Worm (Caenorhabditis elegans) whole organism, L4 larva: Measurements from ENCODE around the gene lgc-55.

Experiments used
- F10B5.3 ChIP-seq: sonication (generic microtip); optimal IDR thresholded peaks from 2 replicates; lab custom pipeline; 2016; ENCODE audit warnings: mild to moderate bottlenecking, missing genetic modification characterization, missing compliant biosample characterization
- F26F4.8 ChIP-seq: fragments of 200-800 bp; sonication (Bioruptor generic); conservative IDR thresholded peaks from 2 replicates; pipeline ENCODE4 v1.3.6; 2022; ENCODE audit warnings: missing genetic modification characterization, missing compliant biosample characterization
- F44E2.7 ChIP-seq: fragments of 200-800 bp; sonication (Bioruptor generic); IDR thresholded peaks from 2 replicates; pipeline ENCODE4 v2.1.2; 2022; ENCODE audit warnings: missing genetic modification characterization, missing compliant biosample characterization
- R02D3.7 ChIP-seq: fragments of 150-350 bp; sonication (generic microtip); optimal IDR thresholded peaks from 3 replicates; lab custom pipeline; 2014; ENCODE audit warnings: missing biosample characterization, missing genetic modification characterization
- Y105C5A.15 ChIP-seq: fragments of 200-800 bp; sonication (Bioruptor generic); IDR thresholded peaks from 2 replicates; pipeline ENCODE4 v1.3.6; 2022; ENCODE audit warnings: missing genetic modification characterization, missing compliant biosample characterization
- Y48G9A.11 ChIP-seq: fragments of 200-800 bp; sonication (Bioruptor generic); IDR thresholded peaks from 2 replicates; pipeline ENCODE4 v1.3.6; 2022; ENCODE audit warnings: missing genetic modification reagents, missing genetic modification characterization, missing compliant biosample characterization
- ZK337.2 ChIP-seq: fragments of 200-800 bp; sonication (Bioruptor generic); IDR thresholded peaks from 2 replicates; pipeline ENCODE4 v1.3.6; 2022; ENCODE audit warnings: missing genetic modification reagents, missing genetic modification characterization, missing compliant biosample characterization
- ZK546.5 ChIP-seq, 2 experiments: sonication (generic microtip); optimal IDR thresholded peaks; 2 replicates each; lab custom pipeline; 2017; ENCODE audit warnings: missing biosample characterization in 2 of 2, missing genetic modification characterization in 2 of 2
- aha-1 ChIP-seq: fragments of 150-350 bp; peaks from one replicate; lab custom pipeline; 2014; ENCODE audit warnings: missing biosample characterization, missing genetic modification characterization
- aly-2 ChIP-seq: sonication (generic microtip); optimal IDR thresholded peaks from 2 replicates; lab custom pipeline; 2018; ENCODE audit warnings: missing biosample characterization, missing genetic modification characterization
- ama-1 ChIP-seq: fragments of 150-350 bp; optimal IDR thresholded peaks from 2 replicates; lab custom pipeline; 2014; ENCODE audit warnings: inconsistent platforms, mixed read lengths
- arid-1 ChIP-seq: fragments of 200-800 bp; sonication (Bioruptor generic); conservative IDR thresholded peaks from 2 replicates; pipeline ENCODE4 v1.3.6; 2022; ENCODE audit warnings: missing genetic modification reagents, missing genetic modification characterization, missing compliant biosample characterization
- ceh-20 ChIP-seq: fragments of 200-800 bp; sonication (Bioruptor generic); IDR thresholded peaks from 2 replicates; pipeline ENCODE4 v1.3.6; 2022; ENCODE audit warnings: missing genetic modification reagents, missing genetic modification characterization, missing compliant biosample characterization
- ceh-32 ChIP-seq: sonication (generic microtip); optimal IDR thresholded peaks from 2 replicates; lab custom pipeline; 2016; ENCODE audit warnings: mild to moderate bottlenecking, missing genetic modification characterization, missing compliant biosample characterization; ENCODE audit not compliant: poor library complexity
- ceh-44 ChIP-seq: fragments of 200-800 bp; sonication (Bioruptor generic); IDR thresholded peaks from 2 replicates; pipeline ENCODE4 v1.3.6; 2022; ENCODE audit warnings: missing genetic modification reagents, missing genetic modification characterization, missing compliant biosample characterization
- ceh-82 ChIP-seq: sonication (generic microtip); optimal IDR thresholded peaks from 2 replicates; lab custom pipeline; 2017; ENCODE audit warnings: missing biosample characterization, missing genetic modification characterization
- ces-1 ChIP-seq: fragments of 150-350 bp; sonication (generic microtip); optimal IDR thresholded peaks from 4 replicates; lab custom pipeline; 2014; ENCODE audit warnings: missing biosample characterization, missing genetic modification reagents, missing genetic modification characterization
- ctbp-1 ChIP-seq: fragments of 200-800 bp; sonication (Bioruptor generic); IDR thresholded peaks from 2 replicates; pipeline ENCODE4 v1.3.6; 2022; ENCODE audit warnings: missing genetic modification reagents, missing genetic modification characterization, missing compliant biosample characterization
- daf-16 ChIP-seq, 3 experiments: sonication (generic microtip); optimal IDR thresholded peaks; 2 replicates each; lab custom pipeline; 2016 to 2017; ENCODE audit warnings: missing genetic modification characterization in 3 of 3, missing genetic modification reagents in 3 of 3, mild to moderate bottlenecking in 2 of 3, missing compliant biosample characterization in 2 of 3, missing biosample characterization in 1 of 3, moderate library complexity in 1 of 3
- dmd-8 ChIP-seq: fragments of 200-800 bp; sonication (Bioruptor generic); IDR thresholded peaks from 2 replicates; pipeline ENCODE4 v1.3.6; 2022; ENCODE audit warnings: missing genetic modification characterization, missing compliant biosample characterization
- fkh-10 ChIP-seq: fragments of 150-350 bp; optimal IDR thresholded peaks from 2 replicates; lab custom pipeline; 2014; ENCODE audit warnings: missing biosample characterization, missing genetic modification reagents, missing genetic modification characterization
- fos-1 ChIP-seq: fragments of 150-350 bp; optimal IDR thresholded peaks from 2 replicates; lab custom pipeline; 2014; ENCODE audit warnings: missing biosample characterization, missing genetic modification characterization
- hlh-11 ChIP-seq: fragments of 200-800 bp; sonication (Bioruptor generic); optimal IDR thresholded peaks from 2 replicates; lab custom pipeline; 2018; ENCODE audit warnings: mild to moderate bottlenecking, missing genetic modification characterization, missing compliant biosample characterization
- hmg-1.1 ChIP-seq: fragments of 200-800 bp; sonication (Bioruptor generic); IDR thresholded peaks from 2 replicates; pipeline ENCODE4 v1.3.6; 2022; ENCODE audit warnings: missing genetic modification reagents, missing genetic modification characterization, missing compliant biosample characterization
- jun-1 ChIP-seq: fragments of 150-350 bp; optimal IDR thresholded peaks from 2 replicates; lab custom pipeline; 2014; ENCODE audit warnings: missing biosample characterization, missing genetic modification reagents, missing genetic modification characterization
- lin-1 ChIP-seq: fragments of 200-800 bp; sonication (Bioruptor generic); IDR thresholded peaks from 2 replicates; pipeline ENCODE4 v1.3.6; 2022; ENCODE audit warnings: missing genetic modification reagents, missing genetic modification characterization, missing compliant biosample characterization
- lin-13 ChIP-seq: fragments of 150-350 bp; optimal IDR thresholded peaks from 2 replicates; lab custom pipeline; 2014; ENCODE audit warnings: missing biosample characterization, missing genetic modification reagents, missing genetic modification characterization
- lin-15B ChIP-seq: fragments of 150-350 bp; sonication (generic microtip); optimal IDR thresholded peaks from 3 replicates; lab custom pipeline; 2014; ENCODE audit warnings: missing biosample characterization, missing genetic modification characterization
- lin-29 ChIP-seq: fragments of 200-800 bp; sonication (Bioruptor generic); IDR thresholded peaks from 2 replicates; pipeline ENCODE4 v1.3.6; 2022; ENCODE audit warnings: missing genetic modification reagents, missing genetic modification characterization, missing compliant biosample characterization
- lin-39 ChIP-seq: fragments of 150-350 bp; optimal IDR thresholded peaks from 2 replicates; lab custom pipeline; 2014; ENCODE audit warnings: missing biosample characterization, missing genetic modification reagents, missing genetic modification characterization
- lir-3 ChIP-seq: sonication (generic microtip); optimal IDR thresholded peaks from 2 replicates; lab custom pipeline; 2016; ENCODE audit warnings: mild to moderate bottlenecking, missing genetic modification characterization, missing compliant biosample characterization
- lsy-2 ChIP-seq, 2 experiments: fragments of 150-350 bp in 1 of 2; sonication (generic microtip) in 1 of 2; optimal IDR thresholded peaks; 2 replicates each; lab custom pipeline; 2014 to 2017; ENCODE audit warnings: missing biosample characterization in 2 of 2, missing genetic modification characterization in 2 of 2
- madf-9 ChIP-seq: fragments of 200-800 bp; sonication (Bioruptor generic); conservative IDR thresholded peaks from 2 replicates; pipeline ENCODE4 v1.3.6; 2022; ENCODE audit warnings: missing genetic modification reagents, missing genetic modification characterization, missing compliant biosample characterization
- mdl-1 ChIP-seq, 2 experiments: fragments of 150-350 bp in 1 of 2; sonication (generic microtip) in 1 of 2; optimal IDR thresholded peaks; 2 replicates each; lab custom pipeline; 2014 to 2017; ENCODE audit warnings: missing biosample characterization in 2 of 2, missing genetic modification characterization in 2 of 2
- mep-1 ChIP-seq: fragments of 150-350 bp; sonication (generic microtip); optimal IDR thresholded peaks from 3 replicates; lab custom pipeline; 2014; ENCODE audit warnings: missing biosample characterization, missing genetic modification characterization
- nhr-10 ChIP-seq: fragments of 150-350 bp; optimal IDR thresholded peaks from 2 replicates; lab custom pipeline; 2014; ENCODE audit warnings: missing biosample characterization, missing genetic modification characterization
- nhr-102 ChIP-seq: sonication (generic microtip); optimal IDR thresholded peaks from 2 replicates; lab custom pipeline; 2016; ENCODE audit warnings: mild to moderate bottlenecking, missing genetic modification characterization, moderate library complexity, missing compliant biosample characterization
- nhr-42 ChIP-seq: fragments of 200-800 bp; sonication (Bioruptor generic); IDR thresholded peaks from 2 replicates; pipeline ENCODE4 v1.3.6; 2022; ENCODE audit warnings: missing genetic modification characterization, missing compliant biosample characterization
- nhr-48 ChIP-seq: sonication (generic microtip); optimal IDR thresholded peaks from 2 replicates; lab custom pipeline; 2016; ENCODE audit warnings: mild to moderate bottlenecking, missing genetic modification characterization, missing compliant biosample characterization
- nhr-77 ChIP-seq: fragments of 150-350 bp; optimal IDR thresholded peaks from 2 replicates; lab custom pipeline; 2014; ENCODE audit warnings: missing biosample characterization, missing genetic modification characterization
- php-3 ChIP-seq: fragments of 200-800 bp; sonication (Bioruptor generic); IDR thresholded peaks from 2 replicates; pipeline ENCODE4 v1.3.6; 2022; ENCODE audit warnings: missing genetic modification reagents, missing genetic modification characterization, missing compliant biosample characterization
- pqm-1 ChIP-seq: sonication (generic microtip); optimal IDR thresholded peaks from 2 replicates; lab custom pipeline; 2017; ENCODE audit warnings: missing biosample characterization, missing genetic modification characterization
- rbr-2 ChIP-seq: sonication (generic microtip); optimal IDR thresholded peaks from 2 replicates; lab custom pipeline; 2016; ENCODE audit warnings: missing genotype, missing genetic modification characterization, missing compliant biosample characterization
- sdz-12 ChIP-seq: fragments of 200-800 bp; sonication (Bioruptor generic); optimal IDR thresholded peaks from 2 replicates; lab custom pipeline; 2018; ENCODE audit warnings: mild to moderate bottlenecking, missing genetic modification characterization, missing compliant biosample characterization
- snpc-1.2 ChIP-seq: fragments of 200-800 bp; sonication (Bioruptor generic); IDR thresholded peaks from 2 replicates; pipeline ENCODE4 v1.3.6; 2022; ENCODE audit warnings: missing genetic modification reagents, missing genetic modification characterization, missing compliant biosample characterization
- snpc-4 ChIP-seq: fragments of 150-350 bp; optimal IDR thresholded peaks from 2 replicates; lab custom pipeline; 2014; ENCODE audit warnings: missing biosample characterization, missing genetic modification characterization
- unc-39 ChIP-seq: sonication (generic microtip); optimal IDR thresholded peaks from 2 replicates; lab custom pipeline; 2017; ENCODE audit warnings: missing biosample characterization, missing genetic modification characterization
- unc-62 ChIP-seq, 3 experiments: fragments of 150-350 bp in 1 of 3; sonication (generic microtip); optimal IDR thresholded peaks in 2 of 3; peaks in 1 of 3; 1 replicate in 1 of 3; 2 replicates in 2 of 3; lab custom pipeline; 2014 to 2017; ENCODE audit warnings: missing biosample characterization in 3 of 3, missing genetic modification characterization in 3 of 3, missing genetic modification reagents in 3 of 3, missing genotype in 1 of 3
- vab-7 ChIP-seq: fragments of 200-800 bp; sonication (Bioruptor generic); IDR thresholded peaks from 2 replicates; pipeline ENCODE4 v1.3.6; 2022; ENCODE audit warnings: missing genetic modification reagents, missing genetic modification characterization, missing compliant biosample characterization
- zfp-2 ChIP-seq: sonication (generic microtip); optimal IDR thresholded peaks from 2 replicates; lab custom pipeline; 2016; ENCODE audit warnings: mild to moderate bottlenecking, missing genetic modification characterization, missing compliant biosample characterization
- zip-2 ChIP-seq: fragments of 150-350 bp; optimal IDR thresholded peaks from 2 replicates; lab custom pipeline; 2014; ENCODE audit warnings: missing biosample characterization, missing genetic modification characterization
- ztf-11 ChIP-seq: fragments of 150-350 bp; optimal IDR thresholded peaks from 2 replicates; lab custom pipeline; 2014; ENCODE audit warnings: missing biosample characterization, missing genetic modification characterization

lgc-55 gene

DNA sequence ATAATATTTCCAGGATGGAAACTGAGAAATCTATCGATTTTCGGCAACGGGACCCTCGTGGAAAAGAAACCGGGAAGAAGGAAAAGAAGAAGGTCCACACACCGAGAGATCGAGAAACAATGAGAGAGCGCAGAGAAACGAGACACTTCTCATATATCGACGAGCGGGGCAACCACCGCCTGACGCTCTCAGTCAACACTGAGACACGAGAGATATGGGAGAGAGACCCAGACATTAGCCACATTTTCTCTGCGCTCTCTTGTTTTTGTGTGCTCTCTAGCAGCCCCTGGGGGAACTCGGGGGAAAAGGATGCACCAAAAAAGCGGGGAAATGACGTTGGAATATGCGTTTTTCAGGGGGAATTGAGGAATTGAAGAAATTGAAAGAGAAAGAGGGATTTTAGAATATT lies 17.1 kb upstream of the lgc-55 start:
- no peak for TF ChIP-seq R02D3.7 (tag; lab: Kevin White, UChicago)
- TF ChIP-seq ctbp-1 (GFP tag; lab: Robert Waterston, UW), result peak; percentile 77
- TF ChIP-seq zfp-2, result no peak
- TF ChIP-seq ceh-82 (tag; lab: Kevin White, UChicago), result no peak
- TF ChIP-seq unc-39, result no peak
- peak in 1 of 2 experiments; percentile 73 for TF ChIP-seq lsy-2 (tag; optimal IDR thresholded peaks at IDR 0.05; lab: Kevin White, UChicago)
- peak; percentile 91 for TF ChIP-seq fkh-10 (GFP tag; lab: Kevin White, UChicago)
- peak; percentile 3 for TF ChIP-seq ama-1
- TF ChIP-seq fos-1 (tag; lab: Kevin White, UChicago), result no peak
- TF ChIP-seq lin-39, result no peak
- no peak for TF ChIP-seq F26F4.8 (GFP tag; lab: Robert Waterston, UW)
- no peak for TF ChIP-seq F44E2.7 (GFP tag; lab: Robert Waterston, UW)
- TF ChIP-seq F10B5.3 (tag; lab: Kevin White, UChicago), result no peak
- TF ChIP-seq sdz-12 (GFP tag; lab: Kevin White, UChicago), result no peak
- no peak for TF ChIP-seq snpc-4 (tag; lab: Kevin White, UChicago)
- no peak for TF ChIP-seq aly-2 (tag; lab: Kevin White, UChicago)
- TF ChIP-seq hlh-11, result peak; percentile 86
- TF ChIP-seq dmd-8 (GFP tag; lab: Robert Waterston, UW), result no peak
- no peak for TF ChIP-seq ceh-32 (tag; lab: Kevin White, UChicago)
- TF ChIP-seq daf-16 (GFP tag; optimal IDR thresholded peaks at IDR 0.05; lab: Kevin White, UChicago), result peak in 1 of 2 experiments; percentile 51
- peak; percentile 73 for TF ChIP-seq daf-16 (tag; optimal IDR thresholded peaks at IDR 0.05; lab: Kevin White, UChicago)
- TF ChIP-seq arid-1 (GFP tag; lab: Robert Waterston, UW), result 0 out of 2 replicates have a peak, but pooled peaks have one; percentile 34
- no peak for TF ChIP-seq lin-29 (GFP tag; lab: Robert Waterston, UW)
- TF ChIP-seq ztf-11 (tag; lab: Kevin White, UChicago), result no peak
- TF ChIP-seq mep-1 (tag; lab: Kevin White, UChicago), result peak; percentile 79
- peak; percentile 17 for TF ChIP-seq nhr-77 (tag; lab: Kevin White, UChicago)
- TF ChIP-seq php-3 (GFP tag; lab: Robert Waterston, UW), result no peak
- peak; percentile 85 for TF ChIP-seq aha-1 (tag; lab: Kevin White, UChicago)
- peak in 1 of 2 experiments; percentile 29 for TF ChIP-seq ZK546.5 (tag; optimal IDR thresholded peaks at IDR 0.05; lab: Kevin White, UChicago)
- peak; percentile 86 for TF ChIP-seq rbr-2 (tag; lab: Kevin White, UChicago)
- TF ChIP-seq nhr-48 (tag; lab: Kevin White, UChicago), result no peak
- no peak for TF ChIP-seq vab-7 (GFP tag; lab: Robert Waterston, UW)
- TF ChIP-seq lir-3 (tag; lab: Kevin White, UChicago), result no peak
- peak in 1 of 2 experiments; percentile 96 for TF ChIP-seq unc-62 (GFP tag; optimal IDR thresholded peaks at IDR 0.05 in 1 of 2; lab: Kevin White, UChicago)
- no peak for TF ChIP-seq unc-62 (tag; optimal IDR thresholded peaks at IDR 0.05; lab: Kevin White, UChicago)
- TF ChIP-seq nhr-10, result no peak
- TF ChIP-seq ceh-20 (GFP tag; lab: Robert Waterston, UW), result peak; percentile 80
- peak; percentile 17 for TF ChIP-seq lin-13 (GFP tag; lab: Kevin White, UChicago)
- TF ChIP-seq Y105C5A.15 (GFP tag; lab: Robert Waterston, UW), result no peak
- TF ChIP-seq jun-1 (tag; lab: Kevin White, UChicago), result no peak
- TF ChIP-seq mdl-1 (tag; optimal IDR thresholded peaks at IDR 0.05; lab: Kevin White, UChicago), result peak; percentile 87 to 90
- TF ChIP-seq ces-1 (GFP tag; lab: Kevin White, UChicago), result no peak
- peak; percentile 91 for TF ChIP-seq hmg-1.1 (GFP tag; lab: Robert Waterston, UW)
- TF ChIP-seq lin-15B (tag; lab: Kevin White, UChicago), result no peak
- TF ChIP-seq pqm-1 (tag; lab: Kevin White, UChicago), result no peak
- no peak for TF ChIP-seq madf-9
- TF ChIP-seq ZK337.2 (GFP tag; lab: Robert Waterston, UW), result no peak
- no peak for TF ChIP-seq zip-2
- 0 out of 2 replicates have a peak, but pooled peaks have one; percentile 14 for TF ChIP-seq nhr-42 (GFP tag; lab: Robert Waterston, UW)
- TF ChIP-seq snpc-1.2 (GFP tag; lab: Robert Waterston, UW), result no peak
- TF ChIP-seq nhr-102 (tag; lab: Kevin White, UChicago), result no peak
- no peak for TF ChIP-seq Y48G9A.11 (GFP tag; lab: Robert Waterston, UW)
- TF ChIP-seq lin-1 (GFP tag; lab: Robert Waterston, UW), result no peak
- TF ChIP-seq ceh-44 (GFP tag; lab: Robert Waterston, UW), result no peak
